Fruit fly (Drosophila melanogaster) whole organism, embryonic: Measurements from ENCODE around the gene Nckx30C.

Experiments used
- Ada2b ChIP-seq: fragments of 200-800 bp; sonication (Bioruptor generic); IDR thresholded peaks from 2 replicates; pipeline ENCODE4 v1.3.6; 2022; ENCODE audit warnings: missing biosample characterization, missing genetic modification characterization
- Bdp1 ChIP-seq: fragments of 200-800 bp; sonication (Bioruptor generic); optimal IDR thresholded peaks from 3 replicates; lab custom pipeline; 2016; ENCODE audit warnings: missing biosample characterization, missing genetic modification characterization
- C15 ChIP-seq: fragments of 200-800 bp; sonication (Bioruptor generic); IDR thresholded peaks from 3 replicates; pipeline ENCODE4 v1.3.6; 2022; ENCODE audit warnings: missing biosample characterization, missing genetic modification characterization
- CG10209 ChIP-seq: fragments of 200-800 bp; sonication (Bioruptor generic); optimal IDR thresholded peaks from 3 replicates; lab custom pipeline; 2017; ENCODE audit warnings: missing biosample characterization, mild to moderate bottlenecking, missing genetic modification characterization, missing genetic modification reagents
- CG10431 ChIP-seq: fragments of 200-800 bp; sonication (Bioruptor generic); optimal IDR thresholded peaks from 3 replicates; lab custom pipeline; 2018; ENCODE audit warnings: missing biosample characterization, mild to moderate bottlenecking, missing genetic modification characterization
- CG10565 ChIP-seq: fragments of 200-800 bp; sonication (Bioruptor generic); optimal IDR thresholded peaks from 3 replicates; lab custom pipeline; 2016; ENCODE audit warnings: missing biosample characterization, mild to moderate bottlenecking, missing genetic modification characterization
- CG11398 ChIP-seq: fragments of 200-800 bp; sonication (Bioruptor generic); optimal IDR thresholded peaks from 2 replicates; lab custom pipeline; 2016; ENCODE audit warnings: missing biosample characterization, missing genetic modification characterization
- CG11696 ChIP-seq: fragments of 200-800 bp; sonication (Bioruptor generic); IDR thresholded peaks from 2 replicates; pipeline ENCODE4 v1.3.6; 2022; ENCODE audit warnings: missing biosample characterization, missing genetic modification characterization
- CG11723 ChIP-seq: fragments of 200-800 bp; sonication (Bioruptor generic); optimal IDR thresholded peaks from 2 replicates; lab custom pipeline; 2017; ENCODE audit warnings: missing biosample characterization, mild to moderate bottlenecking, missing genetic modification characterization
- CG13123 ChIP-seq: fragments of 200-800 bp; sonication (Bioruptor generic); optimal IDR thresholded peaks from 2 replicates; lab custom pipeline; 2016; ENCODE audit warnings: missing biosample characterization, missing genetic modification characterization
- CG15696 ChIP-seq: fragments of 200-800 bp; sonication (Bioruptor generic); optimal IDR thresholded peaks from 2 replicates; lab custom pipeline; 2019; ENCODE audit warnings: missing biosample characterization, mild to moderate bottlenecking, missing genetic modification characterization, moderate library complexity
- CG16863 ChIP-seq: fragments of 200-800 bp; sonication (Bioruptor generic); optimal IDR thresholded peaks from 3 replicates; lab custom pipeline; 2016; ENCODE audit warnings: missing biosample characterization, missing genetic modification characterization
- CG17612 ChIP-seq: fragments of 200-800 bp; sonication (Bioruptor generic); IDR thresholded peaks from 2 replicates; pipeline ENCODE4 v1.3.6; 2022; ENCODE audit warnings: missing biosample characterization, missing genetic modification characterization
- CG17829 ChIP-seq: fragments of 200-800 bp; optimal IDR thresholded peaks from 2 replicates; lab custom pipeline; 2019; ENCODE audit warnings: missing biosample characterization, mild to moderate bottlenecking, missing genetic modification characterization, moderate library complexity
- CG18262 ChIP-seq: fragments of 200-800 bp; optimal IDR thresholded peaks from 3 replicates; lab custom pipeline; 2019; ENCODE audit warnings: missing biosample characterization, mild to moderate bottlenecking, missing genetic modification characterization, moderate library complexity
- CG3281 ChIP-seq: fragments of 200-800 bp; sonication (Bioruptor generic); optimal IDR thresholded peaks from 3 replicates; lab custom pipeline; 2017; ENCODE audit warnings: missing biosample characterization, mild to moderate bottlenecking, missing genetic modification characterization
- CG3407 ChIP-seq: fragments of 200-800 bp; sonication (Bioruptor generic); optimal IDR thresholded peaks from 2 replicates; lab custom pipeline; 2018; ENCODE audit warnings: missing biosample characterization, mild to moderate bottlenecking, missing genetic modification characterization
- CG4360 ChIP-seq: fragments of 200-800 bp; sonication (Bioruptor generic); IDR thresholded peaks from 2 replicates; pipeline ENCODE4 v1.3.6; 2022; ENCODE audit warnings: missing biosample characterization, missing genetic modification characterization
- CG43689 ChIP-seq: fragments of 200-800 bp; sonication (Bioruptor generic); IDR thresholded peaks from 2 replicates; pipeline ENCODE4 v1.3.6; 2022; ENCODE audit warnings: missing biosample characterization, missing genetic modification characterization
- CG4404 ChIP-seq: fragments of 200-800 bp; sonication (Bioruptor generic); IDR thresholded peaks from 2 replicates; pipeline ENCODE4 v1.3.6; 2022; ENCODE audit warnings: missing biosample characterization, missing genetic modification characterization
- CG6654 ChIP-seq: fragments of 200-800 bp; sonication (Bioruptor generic); optimal IDR thresholded peaks from 2 replicates; lab custom pipeline; 2017; ENCODE audit warnings: missing biosample characterization, mild to moderate bottlenecking, missing genetic modification characterization
- CG8944 ChIP-seq: fragments of 200-800 bp; sonication (Bioruptor generic); optimal IDR thresholded peaks from 3 replicates; lab custom pipeline; 2016; ENCODE audit warnings: missing biosample characterization, missing genetic modification characterization
- D19A ChIP-seq: fragments of 200-800 bp; optimal IDR thresholded peaks from 3 replicates; lab custom pipeline; 2019; ENCODE audit warnings: missing biosample characterization, mild to moderate bottlenecking, missing genetic modification characterization, moderate library complexity
- Fer2 ChIP-seq: fragments of 200-800 bp; sonication (Bioruptor generic); optimal IDR thresholded peaks from 2 replicates; lab custom pipeline; 2018; ENCODE audit warnings: missing biosample characterization, mild to moderate bottlenecking, missing genetic modification characterization, moderate library complexity
- Hr39 ChIP-seq: fragments of >200 bp; optimal IDR thresholded peaks from 2 replicates; lab custom pipeline; 2017
- MBD-R2 ChIP-seq: fragments of 200-800 bp; sonication (Bioruptor generic); IDR thresholded peaks from 2 replicates; pipeline ENCODE4 v1.3.6; 2022; ENCODE audit warnings: missing biosample characterization, missing genetic modification characterization
- Max ChIP-seq: fragments of 200-800 bp; sonication (Bioruptor generic); optimal IDR thresholded peaks from 2 replicates; lab custom pipeline; 2016; ENCODE audit warnings: missing biosample characterization, mild to moderate bottlenecking, missing genetic modification characterization
- Meics ChIP-seq: fragments of 200-800 bp; sonication (Bioruptor generic); optimal IDR thresholded peaks from 2 replicates; lab custom pipeline; 2017; ENCODE audit warnings: missing biosample characterization, mild to moderate bottlenecking, missing genetic modification characterization
- Neu2 ChIP-seq: fragments of 200-800 bp; sonication (Bioruptor generic); optimal IDR thresholded peaks from 3 replicates; lab custom pipeline; 2016; ENCODE audit warnings: missing biosample characterization, missing genetic modification characterization, borderline replicate concordance
- Opbp ChIP-seq: fragments of 200-800 bp; sonication (Bioruptor generic); IDR thresholded peaks from 3 replicates; pipeline ENCODE4 v1.3.6; 2022; ENCODE audit warnings: missing biosample characterization, missing genetic modification characterization; ENCODE audit not compliant: partially characterized antibody
- Poxn ChIP-seq: fragments of 200-800 bp; sonication (Bioruptor generic); IDR thresholded peaks from 2 replicates; pipeline ENCODE4 v1.3.6; 2022; ENCODE audit warnings: missing biosample characterization, missing genetic modification characterization
- amos ChIP-seq: fragments of 200-800 bp; sonication (Bioruptor generic); IDR thresholded peaks from 2 replicates; pipeline ENCODE4 v1.3.6; 2022; ENCODE audit warnings: missing biosample characterization, missing genetic modification characterization; ENCODE audit not compliant: partially characterized antibody
- bcd ChIP-seq: fragments of 200-800 bp; sonication (Bioruptor generic); optimal IDR thresholded peaks from 2 replicates; lab custom pipeline; 2017; ENCODE audit warnings: missing biosample characterization, mild to moderate bottlenecking, missing genetic modification characterization
- cato ChIP-seq: fragments of 200-800 bp; sonication (Bioruptor generic); optimal IDR thresholded peaks from 2 replicates; lab custom pipeline; 2016; ENCODE audit warnings: missing biosample characterization, missing genetic modification characterization, borderline replicate concordance
- dimm ChIP-seq: fragments of 200-800 bp; sonication (Bioruptor generic); IDR thresholded peaks from 2 replicates; pipeline ENCODE4 v1.3.6; 2022; ENCODE audit warnings: missing biosample characterization, missing genetic modification characterization
- gcm2 ChIP-seq: fragments of 200-800 bp; sonication (Bioruptor generic); optimal IDR thresholded peaks from 2 replicates; lab custom pipeline; 2016; ENCODE audit warnings: missing biosample characterization, missing genetic modification characterization
- gem ChIP-seq: fragments of 200-800 bp; sonication (Bioruptor generic); optimal IDR thresholded peaks from 2 replicates; lab custom pipeline; 2019; ENCODE audit warnings: missing biosample characterization, mild to moderate bottlenecking, missing genetic modification characterization, moderate library complexity
- grau ChIP-seq: fragments of 200-800 bp; optimal IDR thresholded peaks from 3 replicates; lab custom pipeline; 2019; ENCODE audit warnings: missing biosample characterization, mild to moderate bottlenecking, missing genetic modification characterization, moderate library complexity
- grn ChIP-seq: fragments of 200-800 bp; sonication (Bioruptor generic); optimal IDR thresholded peaks from 3 replicates; lab custom pipeline; 2017; ENCODE audit warnings: missing biosample characterization, missing genetic modification characterization
- lmd ChIP-seq: fragments of 200-800 bp; sonication (Bioruptor generic); IDR thresholded peaks from 2 replicates; pipeline ENCODE4 v1.3.6; 2022; ENCODE audit warnings: missing biosample characterization, missing genetic modification characterization
- maf-S ChIP-seq: fragments of 200-800 bp; sonication (Bioruptor generic); optimal IDR thresholded peaks from 2 replicates; lab custom pipeline; 2016; ENCODE audit warnings: missing biosample characterization, missing genetic modification characterization
- nau ChIP-seq: fragments of 200-800 bp; sonication (Bioruptor generic); optimal IDR thresholded peaks from 3 replicates; lab custom pipeline; 2017; ENCODE audit warnings: missing biosample characterization, mild to moderate bottlenecking, missing genetic modification characterization, missing genetic modification reagents
- sens-2 ChIP-seq: fragments of 200-800 bp; sonication (Bioruptor generic); IDR thresholded peaks from 2 replicates; pipeline ENCODE4 v1.3.6; 2022; ENCODE audit warnings: missing biosample characterization, missing genetic modification characterization
- sna ChIP-seq: fragments of 200-800 bp; sonication (Bioruptor generic); IDR thresholded peaks from 2 replicates; pipeline ENCODE4 v1.3.6; 2022; ENCODE audit warnings: missing biosample characterization, missing genetic modification characterization; ENCODE audit not compliant: partially characterized antibody
- sr ChIP-seq: fragments of 200-800 bp; sonication (Bioruptor generic); IDR thresholded peaks from 3 replicates; pipeline ENCODE4 v1.3.6; 2022; ENCODE audit warnings: missing biosample characterization, missing genetic modification characterization
- sug ChIP-seq: fragments of 200-800 bp; optimal IDR thresholded peaks from 2 replicates; lab custom pipeline; 2019; ENCODE audit warnings: missing biosample characterization, mild to moderate bottlenecking, missing genetic modification characterization, moderate library complexity
- usp ChIP-seq: fragments of >200 bp; optimal IDR thresholded peaks from 2 replicates; lab custom pipeline; 2017; ENCODE audit warnings: missing biosample characterization, missing genetic modification characterization
- vnd ChIP-seq: fragments of 200-800 bp; sonication (Bioruptor generic); IDR thresholded peaks from 3 replicates; pipeline ENCODE4 v1.3.6; 2022; ENCODE audit warnings: missing biosample characterization, missing genetic modification characterization; ENCODE audit not compliant: partially characterized antibody
- zf30C ChIP-seq: fragments of 200-800 bp; sonication (Bioruptor generic); optimal IDR thresholded peaks from 3 replicates; lab custom pipeline; 2018; ENCODE audit warnings: missing biosample characterization, mild to moderate bottlenecking, missing genetic modification characterization

The Nckx30C gene

DNA sequence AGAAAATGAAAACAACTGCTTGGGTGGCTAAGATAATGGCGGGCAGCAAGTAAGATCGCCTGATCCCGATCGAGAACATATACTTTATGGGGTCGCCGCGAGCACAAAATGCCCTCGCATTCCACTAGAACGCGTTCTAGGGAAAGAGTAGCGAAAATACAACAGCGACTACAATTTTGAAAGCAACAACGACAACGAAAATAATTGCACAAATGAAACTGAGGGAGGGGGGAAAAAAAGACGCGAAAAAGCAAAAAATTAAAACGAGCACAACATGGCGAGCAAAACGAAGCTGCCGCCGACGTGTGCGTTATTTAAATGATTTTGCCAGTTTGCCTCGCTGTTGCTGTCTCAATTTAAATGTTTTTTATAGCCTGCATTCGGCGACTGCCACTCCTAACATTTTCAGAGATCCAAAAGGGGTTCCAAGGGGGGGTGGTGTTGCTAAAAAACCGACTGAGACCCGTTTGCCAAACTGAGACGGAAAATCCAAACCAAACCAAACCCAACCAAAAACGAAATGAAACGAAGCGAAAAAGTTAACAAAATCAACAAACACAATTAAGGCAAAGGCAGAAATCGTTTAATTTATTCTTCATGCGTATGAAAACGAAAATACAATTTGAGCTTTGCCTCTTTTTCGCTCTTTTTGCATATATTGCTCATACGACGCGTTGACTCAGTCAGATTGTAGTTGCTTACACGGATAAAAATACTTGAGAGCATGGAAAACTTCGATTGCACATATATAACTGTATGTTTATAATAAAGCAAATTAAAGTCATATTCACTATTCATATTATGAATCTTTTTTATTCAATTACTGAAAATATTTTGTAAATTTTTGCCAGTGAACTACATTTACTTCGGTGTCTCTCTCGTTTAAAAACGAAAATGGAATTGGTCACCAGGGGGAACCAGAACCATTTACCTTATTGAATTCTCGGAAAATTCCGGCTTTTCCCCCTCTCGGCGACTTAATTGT lies 53.6 kb downstream of the Nckx30C start (continued):
- TF ChIP-seq amos (no peak), Hr39 (lab: Kevin White, UChicago) (no peak), CG10431 (GFP tag; lab: Kevin White, UChicago) (no peak), CG10565 (GFP tag; lab: Kevin White, UChicago) (no peak), lmd (peak; percentile 81), CG11398 (GFP tag; lab: Kevin White, UChicago) (no peak), CG11723 (GFP tag; lab: Kevin White, UChicago) (no peak), CG10209 (peak; percentile 45), CG3407 (GFP tag; lab: Kevin White, UChicago) (no peak), vnd (GFP tag; lab: Robert Waterston, UW) (no peak), sna (no peak), CG13123 (no peak), CG18262 (peak; percentile 34), Ada2b (GFP tag; lab: Robert Waterston, UW) (peak; percentile 84), CG3281 (GFP tag; lab: Kevin White, UChicago) (peak; percentile 67), Fer2 (no peak), Poxn (GFP tag; lab: Robert Waterston, UW) (peak; percentile 68), zf30C (GFP tag; lab: Kevin White, UChicago) (no peak), usp (GFP tag; lab: Kevin White, UChicago) (no peak), sug (tag; lab: Kevin White, UChicago) (peak; percentile 2), Opbp (GFP tag; lab: Robert Waterston, UW) (no peak), C15 (peak; percentile 65; the same call in 2 of the 3 replicates), bcd (peak; percentile 34), Max (GFP tag; lab: Kevin White, UChicago) (peak; percentile 49), D19A (tag; lab: Kevin White, UChicago) (peak; percentile 36), CG4360 (GFP tag; lab: Robert Waterston, UW) (no peak), CG8944 (GFP tag; lab: Kevin White, UChicago) (no peak), CG43689 (GFP tag; lab: Robert Waterston, UW) (peak; percentile 64; the same call in 1 of the 2 replicates), CG4404 (peak; percentile 24; the same call in 1 of the 2 replicates), dimm (GFP tag; lab: Robert Waterston, UW) (no peak), sens-2 (GFP tag; lab: Robert Waterston, UW) (no peak), CG11696 (peak; percentile 67), MBD-R2 (GFP tag; lab: Robert Waterston, UW) (peak; percentile 58; the same call in 1 of the 2 replicates), CG15696 (tag; lab: Kevin White, UChicago) (no peak), Neu2 (GFP tag; lab: Kevin White, UChicago) (no peak), sr (GFP tag; lab: Robert Waterston, UW) (no peak), grau (tag; lab: Kevin White, UChicago) (peak; percentile 71), CG17829 (tag; lab: Kevin White, UChicago) (peak; percentile 31), CG16863 (no peak), Meics (GFP tag; lab: Kevin White, UChicago) (peak; percentile 79), CG6654 (GFP tag; lab: Kevin White, UChicago) (no peak), maf-S (GFP tag; lab: Kevin White, UChicago) (no peak), nau (peak; percentile 43), gcm2 (GFP tag; lab: Kevin White, UChicago) (no peak), gem (tag; lab: Kevin White, UChicago) (peak; percentile 79), grn (GFP tag; lab: Kevin White, UChicago) (no peak), Bdp1 (GFP tag; lab: Kevin White, UChicago) (peak; percentile 22), cato (GFP tag; lab: Kevin White, UChicago) (no peak), CG17612 (peak; percentile 44; the same call in 1 of the 2 replicates)
